Worm (Caenorhabditis elegans): ENCODE data around the gene B0252.3.

B0252.3 gene

DNA sequence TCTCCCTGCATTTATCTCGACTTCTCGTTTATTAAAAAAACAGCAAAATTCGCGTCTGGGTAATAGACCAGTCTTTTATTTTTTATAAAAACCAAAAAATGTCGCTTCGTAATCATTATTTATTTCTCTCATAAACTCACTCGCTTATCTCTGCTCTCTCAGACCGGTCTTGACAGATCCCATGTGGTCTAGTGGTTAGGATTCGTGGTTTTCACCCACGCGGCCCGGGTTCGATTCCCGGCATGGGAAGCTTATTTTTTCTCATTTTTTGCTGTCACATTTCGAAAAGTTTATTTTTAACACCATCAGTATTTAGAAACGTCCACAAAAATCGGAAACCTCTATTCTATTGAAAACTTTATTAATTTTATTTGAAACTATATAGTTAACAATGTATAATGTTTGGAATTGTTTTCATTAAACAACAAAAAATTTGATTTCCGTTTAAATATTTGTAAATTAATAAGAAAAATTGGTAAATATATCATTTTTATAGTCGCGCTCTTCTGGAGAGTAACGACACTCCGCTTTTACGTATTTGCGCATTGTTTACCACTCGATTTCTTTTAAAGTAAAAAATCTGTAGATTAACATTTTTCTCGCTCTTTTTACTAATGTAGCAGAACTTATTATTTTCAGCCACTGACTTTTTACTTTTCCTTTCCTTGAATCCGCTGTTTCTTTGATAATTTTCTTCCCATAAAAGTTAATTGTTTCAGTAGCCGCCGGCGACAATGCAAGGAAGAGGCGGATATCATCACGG, 9.4 kb downstream of the B0252.3 start, which contains the start of gene hrpl-1:
TSS of gene hrpl-1 (plus strand) at position 713 of the 763 bp plus-strand sequence.
- TF ChIP-seq hif-1 (tag; optimal IDR thresholded peaks at IDR 0.05) (no peak), set-16 (GFP tag; IDR thresholded peaks at IDR 0.05) (no peak), sdz-12 (GFP tag; optimal IDR thresholded peaks at IDR 0.05) (no peak), ceh-44 (GFP tag; IDR thresholded peaks at IDR 0.05) (no peak), nhr-237 (tag; optimal IDR thresholded peaks at IDR 0.05) (no peak), ceh-82 (tag; optimal IDR thresholded peaks at IDR 0.05) (no peak), ZK546.5 (tag; optimal IDR thresholded peaks at IDR 0.05) (no peak), nhr-48 (tag; optimal IDR thresholded peaks at IDR 0.05) (no peak), Y48G9A.11 (GFP tag; IDR thresholded peaks at IDR 0.05) (no peak), spr-1 (tag; optimal IDR thresholded peaks at IDR 0.05) (no peak), fos-1 (tag; optimal IDR thresholded peaks at IDR 0.05) (no peak), ceh-20 (GFP tag; IDR thresholded peaks at IDR 0.05) (peak; percentile 11; the same call in 1 of the 2 replicates), unc-62 (GFP tag; optimal IDR thresholded peaks at IDR 0.05 in 1 of 2) (peak in 1 of 2 experiments; percentile 28), unc-62 (tag; optimal IDR thresholded peaks at IDR 0.05) (no peak), ztf-7 (tag; optimal IDR thresholded peaks at IDR 0.05) (no peak), spr-3 (GFP tag; optimal IDR thresholded peaks at IDR 0.05) (no peak), fkh-10 (GFP tag; optimal IDR thresholded peaks at IDR 0.05) (no peak), hmg-1.1 (GFP tag; IDR thresholded peaks at IDR 0.05) (no peak), F44E2.7 (GFP tag; IDR thresholded peaks at IDR 0.05) (no peak), ceh-28 (tag; optimal IDR thresholded peaks at IDR 0.05) (no peak), arid-1 (GFP tag; conservative IDR thresholded peaks at IDR 0.05) (0 out of 2 replicates have a peak, but pooled peaks have one; percentile 26), hlh-11 (tag; optimal IDR thresholded peaks at IDR 0.05) (peak; percentile 3), F26F4.8 (GFP tag; conservative IDR thresholded peaks at IDR 0.05) (no peak), madf-9 (GFP tag; conservative IDR thresholded peaks at IDR 0.05) (no peak), jun-1 (tag; optimal IDR thresholded peaks at IDR 0.05) (no peak), unc-130 (GFP tag; optimal IDR thresholded peaks at IDR 0.05) (no peak), ama-1 (optimal IDR thresholded peaks at IDR 0.05) (no peak), lin-1 (GFP tag; IDR thresholded peaks at IDR 0.05) (0 out of 2 replicates have a peak, but pooled peaks have one; percentile 22), nhr-28 (tag; optimal IDR thresholded peaks at IDR 0.05) (peak; percentile 0), lim-7 (GFP tag; IDR thresholded peaks at IDR 0.05) (peak; percentile 69), nhr-77 (tag; optimal IDR thresholded peaks at IDR 0.05) (no peak), T20F7.1 (GFP tag; optimal IDR thresholded peaks at IDR 0.05) (peak; percentile 85), T26A8.4 (GFP tag; IDR thresholded peaks at IDR 0.05) (no peak), snpc-1.2 (GFP tag; IDR thresholded peaks at IDR 0.05) (no peak), rbr-2 (tag; optimal IDR thresholded peaks at IDR 0.05) (no peak), dmd-8 (GFP tag; IDR thresholded peaks at IDR 0.05) (0 out of 2 replicates have a peak, but pooled peaks have one; percentile 42), madf-5 (GFP tag; IDR thresholded peaks at IDR 0.05) (no peak), php-3 (GFP tag; IDR thresholded peaks at IDR 0.05) (0 out of 2 replicates have a peak, but pooled peaks have one; percentile 10), nhr-11 (tag; optimal IDR thresholded peaks at IDR 0.05) (no peak), F49E8.2 (tag; optimal IDR thresholded peaks at IDR 0.05; ENCODE audit: borderline replicate concordance) (no peak), tra-1 (GFP tag; IDR thresholded peaks at IDR 0.05) (no peak), ZK337.2 (GFP tag; IDR thresholded peaks at IDR 0.05) (no peak), dmd-6 (GFP tag; IDR thresholded peaks at IDR 0.05) (peak; percentile 30; the same call in 1 of the 2 replicates), ceh-62 (tag; optimal IDR thresholded peaks at IDR 0.05) (no peak), pha-4 (GFP tag; IDR thresholded peaks at IDR 0.05) (no peak), pha-4 (tag; optimal IDR thresholded peaks at IDR 0.05) (no peak), dmd-9 (GFP tag; IDR thresholded peaks at IDR 0.05) (no peak), nhr-6 (tag; optimal IDR thresholded peaks at IDR 0.05) (no peak), dve-1 (tag; optimal IDR thresholded peaks at IDR 0.05; ENCODE audit: insufficient read depth) (peak; percentile 33), mxl-2 (GFP tag; conservative IDR thresholded peaks at IDR 0.05) (no peak), dpl-1 (GFP tag; optimal IDR thresholded peaks at IDR 0.05) (peak; percentile 11)
